Fruit fly (Drosophila melanogaster): ENCODE measurements around the gene Ucp4B.

The Ucp4B gene

DNA sequence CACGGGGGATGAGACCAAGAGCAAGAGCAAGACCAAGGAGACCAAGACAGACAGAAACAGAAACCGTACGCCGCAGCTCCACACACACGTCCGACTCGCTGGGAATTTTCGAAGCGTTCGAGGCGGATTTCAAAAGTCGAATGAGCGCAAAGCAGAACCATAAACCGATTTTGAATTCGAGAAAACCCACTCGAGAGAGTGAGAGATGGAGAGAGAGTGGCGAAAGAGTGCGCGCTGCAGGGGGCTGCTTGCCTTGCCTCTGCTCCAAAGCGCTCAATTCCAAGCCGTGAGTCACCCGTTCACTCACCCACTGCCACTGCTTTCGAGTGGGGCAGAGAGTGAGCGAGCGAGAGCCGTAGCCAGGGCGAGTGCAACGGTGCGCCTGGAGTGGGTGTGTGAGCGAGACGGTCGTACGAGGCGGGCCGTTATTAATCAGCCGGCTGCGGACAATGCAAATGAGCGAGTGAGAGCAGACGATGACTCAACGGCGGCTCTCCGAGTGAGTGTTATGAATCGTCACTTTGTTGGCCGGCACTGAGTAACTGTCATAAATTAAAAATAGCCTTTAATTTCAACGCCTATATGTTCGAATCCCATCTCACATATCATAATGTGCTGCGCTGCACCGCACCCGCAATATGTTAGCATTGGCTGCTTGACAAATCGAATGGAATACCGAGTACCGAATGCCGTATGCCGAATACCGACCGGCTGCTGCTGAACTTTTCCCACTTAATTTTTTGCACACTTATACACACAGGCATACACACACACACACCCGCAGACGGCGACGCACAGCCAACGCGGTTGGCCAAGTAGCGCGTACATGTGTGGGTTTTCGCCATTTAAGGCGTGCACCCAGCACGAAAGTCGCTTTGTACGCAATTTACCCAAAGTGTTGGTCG is 10.6 kb downstream of the Ucp4B start (continued):
- no peak for TF ChIP-seq CTCF (GFP tag; optimal IDR thresholded peaks at IDR 0.05)
- no peak for TF ChIP-seq vnd (GFP tag; IDR thresholded peaks at IDR 0.05; ENCODE audit: partially characterized antibody)
- TF ChIP-seq CG7372 (GFP tag; IDR thresholded peaks at IDR 0.05), result no peak
- TF ChIP-seq da (GFP tag; optimal IDR thresholded peaks at IDR 0.05), result no peak
- TF ChIP-seq CG15514 (GFP tag; optimal IDR thresholded peaks at IDR 0.05), result peak; percentile 25
- peak; percentile 22 for TF ChIP-seq PHDP (tag; optimal IDR thresholded peaks at IDR 0.05)
- TF ChIP-seq ind (GFP tag; optimal IDR thresholded peaks at IDR 0.05), result no peak
- peak; percentile 9 for TF ChIP-seq CG8388 (GFP tag; optimal IDR thresholded peaks at IDR 0.05)
- TF ChIP-seq MTF-1 (GFP tag; optimal IDR thresholded peaks at IDR 0.05; ENCODE audit: borderline replicate concordance), result peak; percentile 49
- TF ChIP-seq lilli (GFP tag; optimal IDR thresholded peaks at IDR 0.05), result peak; percentile 9
- peak; percentile 82 for TF ChIP-seq sens (GFP tag)
- TF ChIP-seq klu (GFP tag; IDR thresholded peaks at IDR 0.05), result no peak
- no peak for TF ChIP-seq HmgD (GFP tag; optimal IDR thresholded peaks at IDR 0.05)
- TF ChIP-seq CG34376 (GFP tag; optimal IDR thresholded peaks at IDR 0.05), result peak; percentile 75
- TF ChIP-seq CG4820 (GFP tag; optimal IDR thresholded peaks at IDR 0.05), result no peak
- no peak for TF ChIP-seq CG7928 (GFP tag; optimal IDR thresholded peaks at IDR 0.05)
- TF ChIP-seq sr (GFP tag; IDR thresholded peaks at IDR 0.05), result no peak
- no peak for TF ChIP-seq CG6683 (GFP tag; optimal IDR thresholded peaks at IDR 0.05)
- TF ChIP-seq grn (GFP tag; optimal IDR thresholded peaks at IDR 0.05), result peak; percentile 4
- no peak for TF ChIP-seq Atf6 (GFP tag; IDR thresholded peaks at IDR 0.05)
- peak; percentile 26 for TF ChIP-seq CG10147 (GFP tag; optimal IDR thresholded peaks at IDR 0.05)
- no peak for TF ChIP-seq CG4730 (GFP tag; IDR thresholded peaks at IDR 0.05)
- no peak for TF ChIP-seq ab (GFP tag; optimal IDR thresholded peaks at IDR 0.05)
- TF ChIP-seq CG10543 (GFP tag; optimal IDR thresholded peaks at IDR 0.05), result peak; percentile 65
- TF ChIP-seq CG15601 (tag; optimal IDR thresholded peaks at IDR 0.05), result peak; percentile 40
- no peak for TF ChIP-seq NFAT (GFP tag; IDR thresholded peaks at IDR 0.05)
- peak; percentile 61 for TF ChIP-seq kni (GFP tag; optimal IDR thresholded peaks at IDR 0.05)
- peak; percentile 92 for TF ChIP-seq cg (GFP tag; optimal IDR thresholded peaks at IDR 0.05)
- peak; percentile 27 for TF ChIP-seq CG7839 (tag; optimal IDR thresholded peaks at IDR 0.05)
- TF ChIP-seq Mad (GFP tag; optimal IDR thresholded peaks at IDR 0.05), result no peak
- TF ChIP-seq dmrt99B (tag; optimal IDR thresholded peaks at IDR 0.05), result peak; percentile 30
- TF ChIP-seq HmgZ (tag; optimal IDR thresholded peaks at IDR 0.05), result peak; percentile 31
- peak; percentile 23 for TF ChIP-seq CG12769 (tag; optimal IDR thresholded peaks at IDR 0.05)
- TF ChIP-seq Stat92E (GFP tag; optimal IDR thresholded peaks at IDR 0.05), result peak in 1 of 3 experiments; percentile 79
- TF ChIP-seq pros (GFP tag; optimal IDR thresholded peaks at IDR 0.05), result peak; percentile 91
- TF ChIP-seq Aef1 (GFP tag; IDR thresholded peaks at IDR 0.05), result no peak
- peak; percentile 58 for TF ChIP-seq ftz-f1 (GFP tag; optimal IDR thresholded peaks at IDR 0.05)
- TF ChIP-seq kah (GFP tag; optimal IDR thresholded peaks at IDR 0.05), result peak; percentile 9
- TF ChIP-seq NC2β (GFP tag; optimal IDR thresholded peaks at IDR 0.05), result peak; percentile 28
- TF ChIP-seq Ssrp (tag; optimal IDR thresholded peaks at IDR 0.05), result no peak
- TF ChIP-seq nerfin-1 (tag; optimal IDR thresholded peaks at IDR 0.05), result peak; percentile 32
- TF ChIP-seq Ptx1 (GFP tag; IDR thresholded peaks at IDR 0.05), result no peak
- TF ChIP-seq E2f2 (GFP tag; IDR thresholded peaks at IDR 0.05), result no peak
- TF ChIP-seq wdn (GFP tag; IDR thresholded peaks at IDR 0.05), result no peak
- TF ChIP-seq repo (GFP tag; optimal IDR thresholded peaks at IDR 0.05), result no peak
- TF ChIP-seq stc (GFP tag; IDR thresholded peaks at IDR 0.05), result no peak
- peak; percentile 49 for TF ChIP-seq scrt (GFP tag; optimal IDR thresholded peaks at IDR 0.05)
- TF ChIP-seq CG12299 (tag; optimal IDR thresholded peaks at IDR 0.05), result peak; percentile 64
- TF ChIP-seq CG17385 (GFP tag; optimal IDR thresholded peaks at IDR 0.05), result peak; percentile 58

All from whole organism, embryonic.